Fruit fly (Drosophila melanogaster): ENCODE data around the gene PolZ2.

Gene PolZ2

DNA sequence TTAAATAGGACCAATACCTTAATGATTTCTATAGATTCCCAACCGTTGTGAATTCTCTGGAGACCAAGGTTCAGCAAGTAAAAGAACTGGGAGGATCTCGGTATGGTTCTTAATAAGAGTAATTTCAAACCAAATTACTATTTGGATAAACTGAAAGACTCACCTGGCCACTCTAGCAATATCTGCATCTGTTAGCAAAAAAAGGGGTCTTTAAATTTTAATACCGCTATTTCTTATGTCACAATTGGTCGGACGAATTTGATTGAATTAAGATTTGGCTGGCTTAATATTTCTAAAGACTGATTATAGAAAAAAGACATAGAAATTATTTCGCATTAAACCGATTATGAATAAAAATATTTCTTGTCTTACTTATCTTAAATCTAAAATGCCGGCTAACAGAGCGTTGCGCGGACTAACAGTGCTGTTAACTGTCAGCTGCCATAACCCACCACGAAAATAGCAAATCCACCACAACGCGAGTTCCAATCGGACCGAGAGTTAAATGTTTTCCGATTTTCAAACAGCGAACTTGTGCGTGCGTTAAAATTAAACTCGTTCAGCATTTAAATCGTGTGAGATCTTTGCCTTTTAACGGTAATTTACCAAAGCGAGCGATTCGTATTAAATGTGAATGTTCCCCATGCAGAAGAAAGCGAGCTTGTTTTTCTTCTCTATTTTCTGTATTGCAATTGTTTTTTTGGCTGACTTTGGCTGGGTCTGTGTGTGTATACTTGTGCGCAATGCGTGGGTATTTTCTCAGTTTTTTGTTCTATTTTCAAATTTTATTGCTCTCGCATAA is 17.8 kb upstream of the PolZ2 start, which contains the start of gene CRMP (continued):
- no peak for TF ChIP-seq CG4328 (GFP tag; optimal IDR thresholded peaks at IDR 0.05)
- no peak for TF ChIP-seq CG3726 (GFP tag; IDR thresholded peaks at IDR 0.05)
- no peak for TF ChIP-seq CG3163 (GFP tag; optimal IDR thresholded peaks at IDR 0.05)
- peak; percentile 34 for TF ChIP-seq CG9797 (GFP tag; optimal IDR thresholded peaks at IDR 0.05)
- TF ChIP-seq abd-A (tag; optimal IDR thresholded peaks at IDR 0.05) = no peak
- TF ChIP-seq insv (GFP tag; optimal IDR thresholded peaks at IDR 0.05) = peak; percentile 48 to 90
- no peak for TF ChIP-seq Abd-B (GFP tag; optimal IDR thresholded peaks at IDR 0.05)
- no peak for TF ChIP-seq CG13624 (GFP tag; optimal IDR thresholded peaks at IDR 0.05)
- no peak for TF ChIP-seq zfh2 (GFP tag; optimal IDR thresholded peaks at IDR 0.05)
- TF ChIP-seq Hr3 (GFP tag; optimal IDR thresholded peaks at IDR 0.05) = no peak
- no peak for TF ChIP-seq CG4820 (GFP tag; optimal IDR thresholded peaks at IDR 0.05)
- no peak for TF ChIP-seq zen (tag; optimal IDR thresholded peaks at IDR 0.05)
- no peak for TF ChIP-seq B-H2 (GFP tag; optimal IDR thresholded peaks at IDR 0.05)
- TF ChIP-seq CG8924 (tag; optimal IDR thresholded peaks at IDR 0.05) = peak; percentile 15
- peak; percentile 24; the same call in 1 of the 3 replicates for TF ChIP-seq zen2 (GFP tag; IDR thresholded peaks at IDR 0.05; ENCODE audit: partially characterized antibody)
- no peak for TF ChIP-seq Awh (GFP tag; IDR thresholded peaks at IDR 0.05)
- no peak for TF ChIP-seq Nf-YC (tag; optimal IDR thresholded peaks at IDR 0.05)
- TF ChIP-seq CG34376 (GFP tag; optimal IDR thresholded peaks at IDR 0.05) = peak; percentile 43
- no peak for TF ChIP-seq Spps (tag; optimal IDR thresholded peaks at IDR 0.05)
- TF ChIP-seq CG15514 (GFP tag; optimal IDR thresholded peaks at IDR 0.05) = peak; percentile 29
- TF ChIP-seq CG34422 (GFP tag; IDR thresholded peaks at IDR 0.05) = no peak
- TF ChIP-seq ase (GFP tag; IDR thresholded peaks at IDR 0.05) = no peak
- TF ChIP-seq Dp (GFP tag; optimal IDR thresholded peaks at IDR 0.05) = peak; percentile 15
- no peak for TF ChIP-seq fru (optimal IDR thresholded peaks at IDR 0.05)
- no peak for TF ChIP-seq corto (GFP tag; optimal IDR thresholded peaks at IDR 0.05)
- TF ChIP-seq CG12769 (tag; optimal IDR thresholded peaks at IDR 0.05) = no peak
- TF ChIP-seq dmrt99B (tag; optimal IDR thresholded peaks at IDR 0.05) = no peak
- TF ChIP-seq lola (GFP tag; optimal IDR thresholded peaks at IDR 0.05) = no peak
- peak; percentile 49; the same call in 1 of the 4 replicates for TF ChIP-seq Dll (GFP tag; IDR thresholded peaks at IDR 0.05; ENCODE audit: partially characterized antibody)
- peak; percentile 24 for TF ChIP-seq CG17829 (tag; optimal IDR thresholded peaks at IDR 0.05)
- TF ChIP-seq emc (GFP tag; optimal IDR thresholded peaks at IDR 0.05) = no peak
- no peak for TF ChIP-seq al (GFP tag; IDR thresholded peaks at IDR 0.05)
- TF ChIP-seq Sox102F (GFP tag; optimal IDR thresholded peaks at IDR 0.05) = no peak
- no peak for TF ChIP-seq CG17385 (GFP tag; optimal IDR thresholded peaks at IDR 0.05)
- no peak for TF ChIP-seq tna (GFP tag; IDR thresholded peaks at IDR 0.05; ENCODE audit: partially characterized antibody)
- TF ChIP-seq CG17568 (GFP tag; optimal IDR thresholded peaks at IDR 0.05) = peak; percentile 49
- TF ChIP-seq mirr (GFP tag; optimal IDR thresholded peaks at IDR 0.05) = no peak
- no peak for TF ChIP-seq CG11723 (GFP tag; optimal IDR thresholded peaks at IDR 0.05)
- peak; percentile 69 for TF ChIP-seq YL-1 (GFP tag; optimal IDR thresholded peaks at IDR 0.05)
- no peak for TF ChIP-seq usp (GFP tag; optimal IDR thresholded peaks at IDR 0.05)
- TF ChIP-seq nerfin-1 (tag; optimal IDR thresholded peaks at IDR 0.05) = peak; percentile 70
- TF ChIP-seq bbx (GFP tag; IDR thresholded peaks at IDR 0.05; ENCODE audit: partially characterized antibody) = no peak
- TF ChIP-seq Sry-δ (GFP tag; optimal IDR thresholded peaks at IDR 0.05) = no peak
- peak; percentile 85 for TF ChIP-seq sr (GFP tag; IDR thresholded peaks at IDR 0.05)
- TF ChIP-seq CG6765 (GFP tag; optimal IDR thresholded peaks at IDR 0.05) = peak; percentile 40
- peak; percentile 8 for TF ChIP-seq pzg (GFP tag; optimal IDR thresholded peaks at IDR 0.05)
- no peak for TF ChIP-seq gem (tag; optimal IDR thresholded peaks at IDR 0.05)
- TF ChIP-seq chif (GFP tag; optimal IDR thresholded peaks at IDR 0.05) = no peak
- TF ChIP-seq Bteb2 (GFP tag; optimal IDR thresholded peaks at IDR 0.05) = no peak

All from whole organism, embryonic.